Fruit fly (Drosophila melanogaster) whole organism, pupa: ENCODE measurements around the gene gry.

Experiments used
- CG10348 ChIP-seq: fragments of 200-800 bp; sonication (Bioruptor generic); IDR thresholded peaks from 2 replicates; pipeline ENCODE4 v1.3.6; 2022; ENCODE audit warnings: missing biosample characterization, missing genetic modification characterization
- CG12605 ChIP-seq: fragments of 200-800 bp; sonication (Bioruptor generic); IDR thresholded peaks from 2 replicates; pipeline ENCODE4 v1.3.6; 2022; ENCODE audit warnings: missing biosample characterization, missing genetic modification characterization
- CG13204 ChIP-seq: fragments of 200-800 bp; sonication (Bioruptor generic); optimal IDR thresholded peaks from 2 replicates; lab custom pipeline; 2018; ENCODE audit warnings: missing biosample characterization, mild to moderate bottlenecking, missing genetic modification characterization, moderate library complexity
- CG14655 ChIP-seq: fragments of 200-800 bp; sonication (Bioruptor generic); optimal IDR thresholded peaks from 3 replicates; lab custom pipeline; 2017; ENCODE audit warnings: mild to moderate bottlenecking, missing biosample characterization, missing genetic modification reagents, missing genetic modification characterization
- CG15710 ChIP-seq: fragments of 200-800 bp; sonication (Bioruptor generic); optimal IDR thresholded peaks from 2 replicates; lab custom pipeline; 2018; ENCODE audit warnings: missing biosample characterization, mild to moderate bottlenecking, missing genetic modification characterization, moderate library complexity
- CG17806 ChIP-seq: fragments of 200-800 bp; sonication (Bioruptor generic); optimal IDR thresholded peaks from 2 replicates; lab custom pipeline; 2018; ENCODE audit warnings: missing biosample characterization, mild to moderate bottlenecking, missing genetic modification characterization, moderate library complexity
- CG32121 ChIP-seq: fragments of 200-800 bp; sonication (Bioruptor generic); IDR thresholded peaks from 2 replicates; pipeline ENCODE4 v1.3.6; 2022; ENCODE audit warnings: missing biosample characterization, missing genetic modification characterization
- CG34367 ChIP-seq: fragments of 200-800 bp; sonication (Bioruptor generic); optimal IDR thresholded peaks from 2 replicates; lab custom pipeline; 2018; ENCODE audit warnings: missing biosample characterization, mild to moderate bottlenecking, missing genetic modification characterization
- CG4496 ChIP-seq: fragments of 200-800 bp; sonication (Bioruptor generic); IDR thresholded peaks from 3 replicates; pipeline ENCODE4 v1.3.6; 2022; ENCODE audit warnings: missing biosample characterization, missing genetic modification characterization
- CG8159 ChIP-seq: fragments of 200-800 bp; sonication (Bioruptor generic); optimal IDR thresholded peaks from 3 replicates; lab custom pipeline; 2018; ENCODE audit warnings: missing biosample characterization, mild to moderate bottlenecking, missing genetic modification characterization, moderate library complexity
- CG8301 ChIP-seq: fragments of 200-800 bp; sonication (Bioruptor generic); optimal IDR thresholded peaks from 2 replicates; lab custom pipeline; 2018; ENCODE audit warnings: missing biosample characterization, mild to moderate bottlenecking, missing genetic modification characterization
- CG9948 ChIP-seq: fragments of 200-800 bp; sonication (Bioruptor generic); optimal IDR thresholded peaks from 2 replicates; lab custom pipeline; 2018; ENCODE audit warnings: missing biosample characterization, mild to moderate bottlenecking, missing genetic modification characterization, moderate library complexity
- D1 ChIP-seq: fragments of 200-800 bp; sonication (Bioruptor generic); optimal IDR thresholded peaks from 2 replicates; lab custom pipeline; 2018; ENCODE audit warnings: missing biosample characterization, mild to moderate bottlenecking, missing genetic modification characterization, moderate library complexity
- EcR ChIP-seq: fragments of 200-800 bp; sonication (Bioruptor generic); optimal IDR thresholded peaks from 3 replicates; lab custom pipeline; 2019; ENCODE audit warnings: missing biosample characterization, missing genetic modification characterization, mild to moderate bottlenecking, moderate library complexity, missing genetic modification reagents
- Ets98B ChIP-seq: fragments of 200-800 bp; sonication (Bioruptor generic); IDR thresholded peaks from 2 replicates; pipeline ENCODE4 v1.3.6; 2022; ENCODE audit warnings: missing biosample characterization, missing genetic modification characterization
- Pif1A ChIP-seq: fragments of 200-800 bp; sonication (Bioruptor generic); optimal IDR thresholded peaks from 3 replicates; lab custom pipeline; 2016; ENCODE audit warnings: missing biosample characterization, missing genetic modification characterization
- Pif1B ChIP-seq: fragments of 200-800 bp; sonication (Bioruptor generic); optimal IDR thresholded peaks from 3 replicates; lab custom pipeline; 2016; ENCODE audit warnings: missing biosample characterization, missing genetic modification characterization
- Snoo ChIP-seq: fragments of 200-800 bp; sonication (Bioruptor generic); optimal IDR thresholded peaks from 3 replicates; lab custom pipeline; 2017; ENCODE audit warnings: missing biosample characterization, mild to moderate bottlenecking, missing genetic modification characterization, inconsistent platforms
- fd96Ca ChIP-seq: fragments of 200-800 bp; sonication (Bioruptor generic); IDR thresholded peaks from 3 replicates; pipeline ENCODE4 v1.3.6; 2022; ENCODE audit warnings: missing biosample characterization, missing genetic modification characterization
- gl ChIP-seq: fragments of 200-800 bp; sonication (Bioruptor generic); optimal IDR thresholded peaks from 2 replicates; lab custom pipeline; 2018; ENCODE audit warnings: missing biosample characterization, mild to moderate bottlenecking, missing genetic modification characterization
- rn ChIP-seq: fragments of 200-800 bp; sonication (Bioruptor generic); IDR thresholded peaks from 2 replicates; pipeline ENCODE4 v1.3.6; 2022; ENCODE audit warnings: missing biosample characterization, missing genetic modification characterization

Gene gry

DNA sequence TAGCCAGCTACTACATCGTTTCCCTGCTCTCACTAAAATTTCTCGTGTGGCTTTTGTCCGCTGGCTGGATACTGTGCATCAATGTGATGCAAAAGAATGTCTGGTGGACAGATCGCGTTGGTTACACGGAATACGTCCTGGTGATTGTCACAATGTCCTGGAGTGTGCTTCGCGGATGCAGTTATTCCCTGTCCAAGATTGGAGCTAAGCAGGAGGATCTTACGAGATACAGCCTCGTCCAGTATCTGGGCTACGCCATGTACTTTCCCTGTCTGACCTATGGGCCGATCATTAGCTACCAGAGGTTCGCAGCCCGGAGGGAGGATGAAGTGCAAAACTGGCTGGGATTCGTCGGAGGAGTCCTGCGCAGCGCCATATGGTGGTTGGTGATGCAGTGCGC, 36.3 kb upstream of the gry start:
- TF ChIP-seq CG9948: no peak
- TF ChIP-seq CG17806: no peak
- TF ChIP-seq CG4496 (GFP tag; lab: Robert Waterston, UW): no peak
- no peak for TF ChIP-seq Pif1A (GFP tag; lab: Kevin White, UChicago)
- no peak for TF ChIP-seq gl (tag; lab: Kevin White, UChicago)
- no peak for TF ChIP-seq CG12605 (GFP tag; lab: Robert Waterston, UW)
- no peak for TF ChIP-seq CG32121
- no peak for TF ChIP-seq CG8159
- TF ChIP-seq CG34367 (tag; lab: Kevin White, UChicago): no peak
- TF ChIP-seq EcR (GFP tag; lab: Kevin White, UChicago): no peak
- TF ChIP-seq, all 21 proteins: peak for 0

DNA sequence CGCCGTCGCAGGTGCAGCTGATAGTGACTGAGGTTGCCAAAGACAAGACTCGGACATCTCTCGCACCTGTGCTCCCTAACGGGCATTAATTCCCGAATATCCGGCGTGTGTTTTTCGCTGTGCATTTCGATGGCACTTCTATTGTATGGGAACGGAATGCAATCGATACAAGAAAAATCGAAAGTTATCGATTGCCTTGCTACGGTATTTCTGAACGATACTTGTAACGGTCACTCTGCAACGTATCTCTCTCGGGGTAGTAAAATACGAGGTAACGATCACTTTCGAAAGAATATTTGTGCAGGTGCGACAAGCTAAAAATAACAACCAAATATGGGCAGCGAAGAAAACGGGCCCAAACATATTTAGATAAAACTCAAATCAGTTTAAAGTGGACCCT, 33.9 kb upstream of the gry start, which contains the start of gene CG32280:
Gene CG32280, plus strand, starts transcription at position 231 of the 400 bp plus-strand sequence.
- TF ChIP-seq CG34367 (tag; lab: Kevin White, UChicago) (no peak), fd96Ca (GFP tag; lab: Robert Waterston, UW) (peak; percentile 34; the same call in 1 of the 3 replicates), CG12605 (GFP tag; lab: Robert Waterston, UW) (no peak), Pif1A (GFP tag; lab: Kevin White, UChicago) (no peak), CG15710 (no peak), Snoo (no peak), D1 (tag; lab: Kevin White, UChicago) (no peak), Ets98B (GFP tag; lab: Robert Waterston, UW) (0 out of 2 replicates have a peak, but pooled peaks have one; percentile 19), CG4496 (GFP tag; lab: Robert Waterston, UW) (0 out of 3 replicates have a peak, but pooled peaks have one; percentile 58), CG8159 (no peak), EcR (GFP tag; lab: Kevin White, UChicago) (no peak), rn (GFP tag; lab: Robert Waterston, UW) (no peak), CG13204 (no peak), CG32121 (0 out of 2 replicates have a peak, but pooled peaks have one; percentile 37), CG8301 (tag; lab: Kevin White, UChicago) (no peak), Pif1B (GFP tag; lab: Kevin White, UChicago) (no peak), CG17806 (no peak), CG10348 (GFP tag; lab: Robert Waterston, UW) (no peak), gl (tag; lab: Kevin White, UChicago) (no peak), CG9948 (no peak), CG14655 (no peak)

DNA sequence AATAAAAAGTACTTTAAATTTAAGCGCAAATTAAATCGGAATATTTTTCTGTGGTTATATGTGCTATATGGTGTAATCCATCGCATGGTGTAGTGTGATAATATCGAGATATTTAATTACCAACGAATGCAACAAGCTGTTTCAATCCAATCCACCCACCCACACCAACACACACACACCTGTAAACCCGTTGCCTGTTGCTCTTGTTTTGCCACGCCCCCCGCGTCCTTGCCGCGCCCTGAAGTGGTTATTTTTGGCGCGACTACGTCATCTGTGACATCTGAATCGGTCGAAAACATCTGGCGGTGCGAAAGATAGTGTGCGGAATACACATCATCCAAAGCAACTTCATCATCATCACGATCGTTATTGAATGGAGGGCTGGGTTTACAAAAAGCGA, 33.5 kb upstream of the gry start:
- peak; percentile 35 for TF ChIP-seq EcR (GFP tag; lab: Kevin White, UChicago)
- TF ChIP-seq CG4496 (GFP tag; lab: Robert Waterston, UW): no peak

- no peak for TF ChIP-seq CG9948
- TF ChIP-seq Pif1B (GFP tag; lab: Kevin White, UChicago): no peak
- TF ChIP-seq Pif1A (GFP tag; lab: Kevin White, UChicago): no peak
- no peak for TF ChIP-seq CG4496 (GFP tag; lab: Robert Waterston, UW)
- no peak for TF ChIP-seq rn (GFP tag; lab: Robert Waterston, UW)
- no peak for TF ChIP-seq EcR (GFP tag; lab: Kevin White, UChicago)
- no peak for TF ChIP-seq CG15710
- no peak for TF ChIP-seq Ets98B (GFP tag; lab: Robert Waterston, UW)
- TF ChIP-seq CG8159: no peak
- TF ChIP-seq CG13204: no peak
- TF ChIP-seq D1 (tag; lab: Kevin White, UChicago): no peak
- TF ChIP-seq CG10348 (GFP tag; lab: Robert Waterston, UW): no peak
- no peak for TF ChIP-seq CG34367 (tag; lab: Kevin White, UChicago)
- no peak for TF ChIP-seq CG17806
- TF ChIP-seq CG32121: no peak
- no peak for TF ChIP-seq gl (tag; lab: Kevin White, UChicago)
- TF ChIP-seq CG14655: no peak
- TF ChIP-seq Snoo: no peak
- no peak for TF ChIP-seq CG12605 (GFP tag; lab: Robert Waterston, UW)
- TF ChIP-seq fd96Ca (GFP tag; lab: Robert Waterston, UW): no peak
Observed at dm6 chr3L:3166200-3166695, 32.6 kb upstream of the gry start, which contains the start of gene Asciz. Gene Asciz, minus strand, starts transcription at chr3L:3166250.

DNA sequence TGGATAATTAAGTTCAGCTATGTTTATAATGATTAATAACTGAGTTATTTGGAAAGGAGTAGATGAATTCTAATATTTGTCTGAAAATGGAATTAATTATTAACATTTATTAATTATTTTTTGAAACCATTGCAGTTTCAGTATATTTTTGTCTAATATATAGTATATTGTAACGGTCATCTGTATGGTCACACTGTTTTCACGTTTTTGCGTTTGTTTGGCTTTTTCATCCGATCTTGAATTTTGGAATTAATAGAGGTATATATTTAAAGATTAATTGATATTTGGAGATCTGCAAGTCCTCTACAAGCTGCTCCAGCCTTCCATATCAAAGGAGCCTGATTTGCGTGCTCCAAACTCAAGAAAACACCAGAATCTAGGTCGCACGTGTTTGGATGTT, 29.8 kb upstream of the gry start, which contains the start of the genes CG32278 and CG32281:
Gene CG32278, plus strand, starts transcription at position 180 of the 400 bp plus-strand sequence.
Gene CG32281, plus strand, starts transcription at position 269 of the 400 bp plus-strand sequence.
- TF ChIP-seq CG8301 (tag; lab: Kevin White, UChicago): no peak
- no peak for TF ChIP-seq CG9948
- TF ChIP-seq CG15710: no peak
- no peak for TF ChIP-seq CG14655
- no peak for TF ChIP-seq Snoo
- no peak for TF ChIP-seq CG17806
- no peak for TF ChIP-seq CG10348 (GFP tag; lab: Robert Waterston, UW)
- TF ChIP-seq CG4496 (GFP tag; lab: Robert Waterston, UW): no peak
- no peak for TF ChIP-seq fd96Ca (GFP tag; lab: Robert Waterston, UW)
- TF ChIP-seq Ets98B (GFP tag; lab: Robert Waterston, UW): no peak
- no peak for TF ChIP-seq CG12605 (GFP tag; lab: Robert Waterston, UW)
- TF ChIP-seq rn (GFP tag; lab: Robert Waterston, UW): no peak
- TF ChIP-seq CG34367 (tag; lab: Kevin White, UChicago): no peak
- no peak for TF ChIP-seq CG32121
- no peak for TF ChIP-seq Pif1A (GFP tag; lab: Kevin White, UChicago)
- TF ChIP-seq gl (tag; lab: Kevin White, UChicago): no peak
- TF ChIP-seq D1 (tag; lab: Kevin White, UChicago): no peak
- no peak for TF ChIP-seq EcR (GFP tag; lab: Kevin White, UChicago)
- no peak for TF ChIP-seq Pif1B (GFP tag; lab: Kevin White, UChicago)
- TF ChIP-seq CG8159: no peak

- TF ChIP-seq CG13204 (no peak), CG34367 (tag; lab: Kevin White, UChicago) (no peak), CG17806 (no peak), EcR (GFP tag; lab: Kevin White, UChicago) (no peak), D1 (tag; lab: Kevin White, UChicago) (no peak), CG8159 (no peak), CG9948 (no peak), rn (GFP tag; lab: Robert Waterston, UW) (no peak), CG14655 (no peak), CG12605 (GFP tag; lab: Robert Waterston, UW) (no peak), gl (tag; lab: Kevin White, UChicago) (no peak), Pif1A (GFP tag; lab: Kevin White, UChicago) (no peak), CG4496 (GFP tag; lab: Robert Waterston, UW) (no peak)
Observed at dm6 chr3L:3172445-3172844, 26.4 kb upstream of the gry start, which contains the start of gene CG14963. Gene CG14963, minus strand, starts transcription at chr3L:3172545.
